Worm (Caenorhabditis elegans) whole organism, L4/young adult: Measurements from ENCODE around the gene rpt-1.
A peak's percentile ranks its signal among the peaks of the same experiment; 100 is the strongest.

Source experiments
- W03F9.2 ChIP-seq: fragments of 150-350 bp; optimal IDR thresholded peaks from 2 replicates; lab custom pipeline; 2014; ENCODE audit warnings: missing biosample characterization, missing genetic modification characterization
- him-1 ChIP-seq: sonication (generic microtip); optimal IDR thresholded peaks from 2 replicates; lab custom pipeline; 2016; ENCODE audit warnings: missing genotype, missing genetic modification reagents, missing genetic modification characterization, missing compliant biosample characterization

ce11 chrV:11993706-11994345 is 11.6 kb upstream of the rpt-1 start, which contains the start of the genes cyl-1 and C52E4.7:
- peak; percentile 51 for TF ChIP-seq W03F9.2 (tag; lab: Kevin White, UChicago)
- no peak for TF ChIP-seq him-1 (tag; lab: Kevin White, UChicago)
